Worm (Caenorhabditis elegans) whole organism, young adult: ENCODE measurements around the gene ndab-2.

ENCODE experiments used
- D2030.7 ChIP-seq: fragments of 200-800 bp; sonication (Bioruptor generic); IDR thresholded peaks from 2 replicates; pipeline ENCODE4 v1.3.6; 2022; ENCODE audit warnings: missing genetic modification reagents, missing genetic modification characterization, missing compliant biosample characterization
- F33H1.4 ChIP-seq: fragments of 200-800 bp; sonication (Bioruptor generic); IDR thresholded peaks from 2 replicates; pipeline ENCODE4 v1.3.6; 2022; ENCODE audit warnings: missing genetic modification reagents, missing genetic modification characterization, missing compliant biosample characterization
- K12H6.12 ChIP-seq: fragments of 200-800 bp; sonication (Bioruptor generic); optimal IDR thresholded peaks from 2 replicates; lab custom pipeline; 2018; ENCODE audit warnings: mild to moderate bottlenecking, missing genetic modification characterization, missing compliant biosample characterization
- Y53F4B.3 ChIP-seq: fragments of 200-800 bp; sonication (Bioruptor generic); IDR thresholded peaks from 2 replicates; pipeline ENCODE4 v1.3.6; 2022; ENCODE audit warnings: missing genetic modification reagents, missing genetic modification characterization, missing compliant biosample characterization
- Y56A3A.18 ChIP-seq: fragments of 200-800 bp; sonication (Bioruptor generic); IDR thresholded peaks from 2 replicates; pipeline ENCODE4 v1.3.6; 2022; ENCODE audit warnings: missing genetic modification reagents, missing genetic modification characterization, missing compliant biosample characterization
- Y79H2A.3 ChIP-seq: fragments of 200-800 bp; sonication (Bioruptor generic); conservative IDR thresholded peaks from 2 replicates; pipeline ENCODE4 v1.3.6; 2022; ENCODE audit warnings: missing genetic modification reagents, missing genetic modification characterization, missing compliant biosample characterization
- ZK185.1 ChIP-seq: sonication (generic microtip); optimal IDR thresholded peaks from 2 replicates; lab custom pipeline; 2016; ENCODE audit warnings: mild to moderate bottlenecking, missing genetic modification characterization, missing compliant biosample characterization; ENCODE audit not compliant: poor library complexity, severe bottlenecking
- aptf-2 ChIP-seq: fragments of 200-800 bp; sonication (Bioruptor generic); conservative IDR thresholded peaks from 2 replicates; pipeline ENCODE4 v1.3.6; 2022; ENCODE audit warnings: missing genetic modification reagents, missing genetic modification characterization, missing compliant biosample characterization
- attf-6 ChIP-seq: fragments of 200-800 bp; sonication (Bioruptor generic); IDR thresholded peaks from 2 replicates; pipeline ENCODE4 v1.3.6; 2022; ENCODE audit warnings: missing genetic modification reagents, missing genetic modification characterization, missing compliant biosample characterization
- cebp-2 ChIP-seq: fragments of 200-800 bp; sonication (Bioruptor generic); IDR thresholded peaks from 2 replicates; pipeline ENCODE4 v1.3.6; 2022; ENCODE audit warnings: missing genetic modification characterization, missing compliant biosample characterization
- ceh-58 ChIP-seq: fragments of 200-800 bp; sonication (Bioruptor generic); IDR thresholded peaks from 2 replicates; pipeline ENCODE4 v1.3.6; 2022; ENCODE audit warnings: missing genetic modification characterization, missing compliant biosample characterization
- ceh-79 ChIP-seq: sonication (generic microtip); optimal IDR thresholded peaks from 2 replicates; lab custom pipeline; 2017; ENCODE audit warnings: mild to moderate bottlenecking, missing genetic modification characterization, missing compliant biosample characterization
- ceh-91 ChIP-seq: fragments of 200-800 bp; sonication (Bioruptor generic); IDR thresholded peaks from 2 replicates; pipeline ENCODE4 v1.3.6; 2022; ENCODE audit warnings: missing genetic modification reagents, missing genetic modification characterization, missing compliant biosample characterization
- chd-7 ChIP-seq: sonication (generic microtip); optimal IDR thresholded peaks from 2 replicates; lab custom pipeline; 2016; ENCODE audit warnings: mild to moderate bottlenecking, missing genetic modification characterization, moderate library complexity, missing compliant biosample characterization
- dpl-1 ChIP-seq: fragments of 150-350 bp; optimal IDR thresholded peaks from 2 replicates; lab custom pipeline; 2014; ENCODE audit warnings: missing biosample characterization, missing genetic modification reagents, missing genetic modification characterization
- efl-1 ChIP-seq: fragments of 150-350 bp; optimal IDR thresholded peaks from 2 replicates; lab custom pipeline; 2014; ENCODE audit warnings: missing biosample characterization, missing genetic modification reagents, missing genetic modification characterization
- egl-18 ChIP-seq: fragments of 200-800 bp; sonication (Bioruptor generic); IDR thresholded peaks from 2 replicates; pipeline ENCODE4 v1.3.6; 2022; ENCODE audit warnings: missing genetic modification reagents, missing genetic modification characterization, missing compliant biosample characterization
- ekl-4 ChIP-seq: fragments of 200-800 bp; sonication (Bioruptor generic); IDR thresholded peaks from 2 replicates; pipeline ENCODE4 v1.3.6; 2022; ENCODE audit warnings: missing genetic modification reagents, missing genetic modification characterization, missing compliant biosample characterization
- ets-4 ChIP-seq: fragments of 200-800 bp; sonication (Bioruptor generic); optimal IDR thresholded peaks from 2 replicates; lab custom pipeline; 2018; ENCODE audit warnings: mild to moderate bottlenecking, missing genetic modification characterization, missing compliant biosample characterization
- fkh-3 ChIP-seq: sonication (generic microtip); optimal IDR thresholded peaks from 2 replicates; lab custom pipeline; 2016; ENCODE audit warnings: mild to moderate bottlenecking, missing genetic modification characterization, missing compliant biosample characterization
- him-1 ChIP-seq: sonication (generic microtip); optimal IDR thresholded peaks from 2 replicates; lab custom pipeline; 2016; ENCODE audit warnings: missing genotype, missing genetic modification reagents, missing genetic modification characterization, missing compliant biosample characterization
- hmg-1.2 ChIP-seq: fragments of 200-800 bp; sonication (Bioruptor generic); IDR thresholded peaks from 2 replicates; pipeline ENCODE4 v1.3.6; 2022; ENCODE audit warnings: missing genetic modification reagents, missing genetic modification characterization, missing compliant biosample characterization
- hmg-20 ChIP-seq: fragments of 200-800 bp; sonication (Bioruptor generic); IDR thresholded peaks from 2 replicates; pipeline ENCODE4 v1.3.6; 2022; ENCODE audit warnings: missing genetic modification reagents, missing genetic modification characterization, missing compliant biosample characterization
- let-526 ChIP-seq: fragments of 200-800 bp; sonication (Bioruptor generic); IDR thresholded peaks from 2 replicates; pipeline ENCODE4 v1.3.6; 2022; ENCODE audit warnings: missing genetic modification reagents, missing genetic modification characterization, missing compliant biosample characterization
- lin-40 ChIP-seq: sonication (generic microtip); optimal IDR thresholded peaks from 2 replicates; lab custom pipeline; 2016; ENCODE audit warnings: missing genetic modification characterization, mild to moderate bottlenecking, missing compliant biosample characterization, missing genotype, missing genetic modification reagents
- lsl-1 ChIP-seq: fragments of 200-800 bp; sonication (Bioruptor generic); optimal IDR thresholded peaks from 2 replicates; lab custom pipeline; 2018; ENCODE audit warnings: mild to moderate bottlenecking, missing genetic modification characterization, moderate library complexity, missing compliant biosample characterization
- madf-6 ChIP-seq: fragments of 200-800 bp; sonication (Bioruptor generic); IDR thresholded peaks from 2 replicates; pipeline ENCODE4 v1.3.6; 2022; ENCODE audit warnings: missing genetic modification reagents, missing genetic modification characterization, missing compliant biosample characterization
- madf-8 ChIP-seq: fragments of 200-800 bp; sonication (Bioruptor generic); conservative IDR thresholded peaks from 2 replicates; pipeline ENCODE4 v1.3.6; 2022; ENCODE audit warnings: missing genetic modification reagents, missing genetic modification characterization, missing compliant biosample characterization
- mxl-1 ChIP-seq: sonication (generic microtip); optimal IDR thresholded peaks from 2 replicates; lab custom pipeline; 2016; ENCODE audit warnings: missing genetic modification characterization, missing compliant biosample characterization
- nhr-27 ChIP-seq: fragments of 200-800 bp; sonication (Bioruptor generic); optimal IDR thresholded peaks from 2 replicates; lab custom pipeline; 2018; ENCODE audit warnings: mild to moderate bottlenecking, missing genetic modification characterization, moderate library complexity, missing compliant biosample characterization
- pha-4 ChIP-seq: fragments of 150-350 bp; sonication (generic microtip); optimal IDR thresholded peaks from 2 replicates; lab custom pipeline; 2014; ENCODE audit warnings: missing biosample characterization, missing genetic modification reagents, missing genetic modification characterization
- rec-8 ChIP-seq, 2 experiments: sonication (generic microtip); optimal IDR thresholded peaks; 2 replicates each; lab custom pipeline; 2016; ENCODE audit warnings: mild to moderate bottlenecking in 2 of 2, missing genetic modification characterization in 2 of 2, missing genetic modification reagents in 2 of 2, missing genotype in 2 of 2, missing biosample characterization in 1 of 2, missing compliant biosample characterization in 1 of 2, moderate library complexity in 1 of 2
- repo-1 ChIP-seq: sonication (generic microtip); optimal IDR thresholded peaks from 2 replicates; lab custom pipeline; 2017; ENCODE audit warnings: mild to moderate bottlenecking, missing genetic modification characterization, missing compliant biosample characterization
- snpc-1.1 ChIP-seq: sonication (generic microtip); optimal IDR thresholded peaks from 2 replicates; lab custom pipeline; 2017; ENCODE audit warnings: missing genetic modification characterization, mild to moderate bottlenecking, missing compliant biosample characterization, antibody characterized with exemption, moderate library complexity, missing genotype, missing genetic modification reagents; ENCODE audit not compliant: insufficient read depth
- snpc-1.3 ChIP-seq: sonication (generic microtip); optimal IDR thresholded peaks from 2 replicates; lab custom pipeline; 2017; ENCODE audit warnings: missing genetic modification characterization, mild to moderate bottlenecking, missing compliant biosample characterization, antibody characterized with exemption, moderate library complexity, missing genotype, missing genetic modification reagents; ENCODE audit not compliant: insufficient read depth
- snpc-3.4 ChIP-seq: sonication (generic microtip); optimal IDR thresholded peaks from 2 replicates; lab custom pipeline; 2017; ENCODE audit warnings: missing genetic modification characterization, mild to moderate bottlenecking, missing compliant biosample characterization, antibody characterized with exemption, moderate library complexity, missing genotype, missing genetic modification reagents
- tbx-9 ChIP-seq: sonication (generic microtip); optimal IDR thresholded peaks from 2 replicates; lab custom pipeline; 2016; ENCODE audit warnings: borderline replicate concordance, missing genetic modification characterization, inconsistent platforms, missing compliant biosample characterization
- unc-130 ChIP-seq: sonication (generic microtip); optimal IDR thresholded peaks from 2 replicates; lab custom pipeline; 2016; ENCODE audit warnings: missing genetic modification reagents, missing genetic modification characterization, missing compliant biosample characterization
- xnd-1 ChIP-seq: sonication (generic microtip); optimal IDR thresholded peaks from 2 replicates; lab custom pipeline; 2016; ENCODE audit warnings: missing genotype, missing genetic modification reagents, missing genetic modification characterization, missing compliant biosample characterization
- zfh-2 ChIP-seq: fragments of 200-800 bp; sonication (Bioruptor generic); conservative IDR thresholded peaks from 2 replicates; pipeline ENCODE4 v1.3.6; 2022; ENCODE audit warnings: missing genetic modification reagents, missing genetic modification characterization, missing compliant biosample characterization

The ndab-2 gene

DNA sequence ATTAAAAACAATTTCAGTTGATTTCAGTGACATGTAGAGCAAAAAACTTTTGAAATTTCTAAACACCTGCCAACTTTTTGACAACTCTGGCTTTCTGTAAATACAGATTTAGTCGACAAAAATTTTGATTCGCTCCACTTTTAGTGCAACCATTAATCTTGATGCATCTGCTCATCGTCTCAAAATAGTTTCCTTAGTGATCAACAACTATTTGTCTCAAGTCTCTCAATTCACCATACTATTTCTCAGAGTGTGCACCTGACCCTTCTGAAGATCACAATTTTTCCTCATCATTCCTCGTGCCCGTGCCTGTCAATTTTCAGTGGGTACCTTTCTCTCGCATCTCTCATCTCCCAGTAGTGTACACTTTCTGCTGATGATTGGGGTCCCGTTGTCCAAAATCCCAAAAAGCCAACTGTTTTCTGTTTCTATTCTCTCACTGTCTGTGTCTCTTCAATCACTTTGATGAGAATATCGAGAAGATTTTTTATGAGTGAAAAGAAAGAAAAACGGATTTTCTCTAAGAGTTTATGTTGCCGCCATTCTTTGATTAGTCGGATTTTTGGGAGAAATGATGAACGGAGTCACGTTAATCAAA is 36.5 kb downstream of the ndab-2 start:
- TF ChIP-seq lin-40 (tag; lab: Kevin White, UChicago), result no peak
- no peak for TF ChIP-seq efl-1 (GFP tag; lab: Kevin White, UChicago)
- TF ChIP-seq attf-6 (GFP tag; lab: Robert Waterston, UW), result no peak
- TF ChIP-seq hmg-20, result no peak
- no peak for TF ChIP-seq Y79H2A.3
- no peak for TF ChIP-seq nhr-27
- TF ChIP-seq ceh-58 (GFP tag; lab: Robert Waterston, UW), result no peak
- TF ChIP-seq K12H6.12, result peak; percentile 5
- no peak for TF ChIP-seq fkh-3 (tag; lab: Kevin White, UChicago)
- TF ChIP-seq hmg-1.2 (GFP tag; lab: Robert Waterston, UW), result peak; percentile 24; the same call in 1 of the 2 replicates

DNA sequence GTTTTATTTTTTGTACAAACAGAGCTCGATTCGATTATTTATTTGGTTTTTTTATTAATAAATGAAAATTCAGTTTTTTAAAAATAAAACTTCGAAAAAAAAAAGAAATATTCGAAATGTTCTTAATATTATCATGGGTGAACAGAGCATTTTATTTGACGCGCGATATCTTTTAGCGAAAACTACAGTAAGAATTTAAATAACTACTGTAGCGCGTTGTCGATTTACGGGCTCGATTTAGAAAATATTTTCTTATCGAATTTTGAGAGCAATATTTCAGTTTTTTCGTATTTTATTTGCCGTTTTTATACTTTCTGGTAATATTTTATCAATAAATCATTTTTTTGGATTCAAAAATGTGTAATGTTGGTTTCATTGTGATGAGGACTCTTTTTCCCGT is 40.6 kb downstream of the ndab-2 start:
- peak; percentile 55 for TF ChIP-seq madf-6 (GFP tag; lab: Robert Waterston, UW)
- TF ChIP-seq him-1 (tag; lab: Kevin White, UChicago), result peak; percentile 77
- no peak for TF ChIP-seq Y53F4B.3 (GFP tag; lab: Robert Waterston, UW)
- TF ChIP-seq pha-4 (tag; lab: Kevin White, UChicago), result no peak
- TF ChIP-seq snpc-1.3 (tag; lab: Kevin White, UChicago), result no peak
- no peak for TF ChIP-seq let-526 (GFP tag; lab: Robert Waterston, UW)
- no peak for TF ChIP-seq D2030.7
- TF ChIP-seq ekl-4 (GFP tag; lab: Robert Waterston, UW), result no peak
- peak; percentile 90 for TF ChIP-seq lsl-1 (GFP tag; lab: Kevin White, UChicago)
- peak; percentile 35 for TF ChIP-seq xnd-1 (tag; lab: Kevin White, UChicago)
- no peak for TF ChIP-seq egl-18 (GFP tag; lab: Robert Waterston, UW)
- 0 out of 2 replicates have a peak, but pooled peaks have one; percentile 37 for TF ChIP-seq Y56A3A.18 (GFP tag; lab: Robert Waterston, UW)
- TF ChIP-seq ceh-91 (GFP tag; lab: Robert Waterston, UW), result peak; percentile 53; the same call in 1 of the 2 replicates
- peak; percentile 22 for TF ChIP-seq snpc-3.4
- TF ChIP-seq madf-8 (GFP tag; lab: Robert Waterston, UW), result peak; percentile 28
- peak; percentile 64; the same call in 1 of the 2 replicates for TF ChIP-seq F33H1.4
- no peak for TF ChIP-seq snpc-1.1 (tag; lab: Kevin White, UChicago)

- no peak for TF ChIP-seq ceh-58 (GFP tag; lab: Robert Waterston, UW)
- TF ChIP-seq aptf-2 (GFP tag; lab: Robert Waterston, UW), result no peak
- no peak for TF ChIP-seq mxl-1 (tag; lab: Kevin White, UChicago)
- TF ChIP-seq chd-7 (tag; lab: Kevin White, UChicago), result no peak
- no peak for TF ChIP-seq zfh-2 (GFP tag; lab: Robert Waterston, UW)
- TF ChIP-seq lsl-1 (GFP tag; lab: Kevin White, UChicago), result no peak
- no peak for TF ChIP-seq ceh-79
- no peak for TF ChIP-seq cebp-2 (GFP tag; lab: Robert Waterston, UW)
- no peak for TF ChIP-seq Y79H2A.3
- no peak for TF ChIP-seq dpl-1
- TF ChIP-seq rec-8 (tag; optimal IDR thresholded peaks at IDR 0.05; lab: Kevin White, UChicago), result no peak
- TF ChIP-seq unc-130 (GFP tag; lab: Kevin White, UChicago), result no peak
- TF ChIP-seq ets-4, result no peak
- no peak for TF ChIP-seq tbx-9 (tag; lab: Kevin White, UChicago)
- no peak for TF ChIP-seq repo-1 (tag; lab: Kevin White, UChicago)
- TF ChIP-seq ZK185.1 (tag; lab: Kevin White, UChicago), result no peak
- TF ChIP-seq, all 124 proteins: peak for 0
Measured at ce11 chrIII:7223029-7223428, 42.5 kb downstream of the ndab-2 start, which contains the start of gene der-2. Gene der-2, minus strand, starts transcription at chrIII:7223129.
